Worm (Caenorhabditis elegans): Measurements from ENCODE around the gene Y105C5A.24.

ce11 chrIV:15852875-15853793, 3.5 kb downstream of the Y105C5A.24 start:
- TF ChIP-seq tbx-37 (GFP tag; conservative IDR thresholded peaks at IDR 0.05) (no peak), tra-4 (tag; optimal IDR thresholded peaks at IDR 0.05) (no peak), scrt-1 (GFP tag; IDR thresholded peaks at IDR 0.05) (no peak), hnd-1 (tag; optimal IDR thresholded peaks at IDR 0.05) (no peak), pes-1 (GFP tag; IDR thresholded peaks at IDR 0.05) (no peak), ama-1 (optimal IDR thresholded peaks at IDR 0.05) (no peak), sea-1 (GFP tag; conservative IDR thresholded peaks at IDR 0.05) (no peak), flt-1 (GFP tag; IDR thresholded peaks at IDR 0.05) (no peak), ceh-13 (GFP tag; optimal IDR thresholded peaks at IDR 0.05) (no peak), aly-1 (tag; optimal IDR thresholded peaks at IDR 0.05) (no peak), hmg-4 (GFP tag; optimal IDR thresholded peaks at IDR 0.05) (no peak), F13C5.2 (tag; optimal IDR thresholded peaks at IDR 0.05) (no peak), ets-7 (tag; optimal IDR thresholded peaks at IDR 0.05) (no peak), tbx-11 (GFP tag; IDR thresholded peaks at IDR 0.05) (no peak)
